Fruit fly (Drosophila melanogaster) whole organism, embryonic: ENCODE data around the gene CG13471.

ENCODE experiments used
- Blimp-1 ChIP-seq: fragments of 200-800 bp; sonication (Bioruptor generic); optimal IDR thresholded peaks from 3 replicates; lab custom pipeline; 2018; ENCODE audit warnings: missing biosample characterization, missing genetic modification characterization, mild to moderate bottlenecking, moderate library complexity, missing genetic modification reagents
- CG10654 ChIP-seq: fragments of 200-800 bp; sonication (Bioruptor generic); optimal IDR thresholded peaks from 2 replicates; lab custom pipeline; 2016; ENCODE audit warnings: missing biosample characterization, missing genetic modification characterization
- CG13894 ChIP-seq: fragments of 200-800 bp; sonication (Bioruptor generic); optimal IDR thresholded peaks from 3 replicates; lab custom pipeline; 2018; ENCODE audit warnings: missing biosample characterization, mild to moderate bottlenecking, missing genetic modification characterization, moderate library complexity
- CG14050 ChIP-seq: fragments of 200-800 bp; sonication (Bioruptor generic); IDR thresholded peaks from 3 replicates; pipeline ENCODE4 v1.3.6; 2022; ENCODE audit warnings: missing biosample characterization, missing genetic modification characterization
- CG15601 ChIP-seq: fragments of 200-800 bp; sonication (Bioruptor generic); optimal IDR thresholded peaks from 3 replicates; lab custom pipeline; 2019; ENCODE audit warnings: missing biosample characterization, mild to moderate bottlenecking, missing genetic modification characterization, moderate library complexity
- CG17186 ChIP-seq: fragments of 200-800 bp; sonication (Bioruptor generic); optimal IDR thresholded peaks from 3 replicates; lab custom pipeline; 2017; ENCODE audit warnings: missing biosample characterization, missing genetic modification reagents, missing genetic modification characterization
- CG17568 ChIP-seq: fragments of 200-800 bp; sonication (Bioruptor generic); optimal IDR thresholded peaks from 2 replicates; lab custom pipeline; 2018; ENCODE audit warnings: missing biosample characterization, mild to moderate bottlenecking, missing genetic modification characterization, moderate library complexity
- CG18619 ChIP-seq: fragments of 200-800 bp; sonication (Bioruptor generic); optimal IDR thresholded peaks from 3 replicates; lab custom pipeline; 2017; ENCODE audit warnings: missing biosample characterization, mild to moderate bottlenecking, missing genetic modification characterization
- CG2202 ChIP-seq: fragments of 200-800 bp; sonication (Bioruptor generic); optimal IDR thresholded peaks from 2 replicates; lab custom pipeline; 2018; ENCODE audit warnings: missing biosample characterization, mild to moderate bottlenecking, missing genetic modification characterization
- CG30020 ChIP-seq: fragments of 200-800 bp; optimal IDR thresholded peaks from 2 replicates; lab custom pipeline; 2019; ENCODE audit warnings: missing biosample characterization, mild to moderate bottlenecking, missing genetic modification characterization, moderate library complexity
- CG3065 ChIP-seq: fragments of 200-800 bp; sonication (Bioruptor generic); optimal IDR thresholded peaks from 2 replicates; lab custom pipeline; 2016; ENCODE audit warnings: missing biosample characterization, missing genetic modification characterization
- CG32532 ChIP-seq: fragments of 200-800 bp; sonication (Bioruptor generic); IDR thresholded peaks from 2 replicates; pipeline ENCODE4 v1.3.6; 2022; ENCODE audit warnings: missing biosample characterization, missing genetic modification characterization
- CG32772 ChIP-seq: fragments of 200-800 bp; sonication (Bioruptor generic); IDR thresholded peaks from 2 replicates; pipeline ENCODE4 v1.3.6; 2022; ENCODE audit warnings: missing biosample characterization, missing genetic modification characterization
- CG33557 ChIP-seq: fragments of 200-800 bp; sonication (Bioruptor generic); optimal IDR thresholded peaks from 2 replicates; lab custom pipeline; 2019; ENCODE audit warnings: missing biosample characterization, mild to moderate bottlenecking, missing genetic modification characterization, moderate library complexity
- CG3847 ChIP-seq: fragments of 200-800 bp; sonication (Bioruptor generic); IDR thresholded peaks from 2 replicates; pipeline ENCODE4 v1.3.6; 2022; ENCODE audit warnings: missing biosample characterization, missing genetic modification characterization
- CG42726 ChIP-seq: fragments of 200-800 bp; sonication (Bioruptor generic); IDR thresholded peaks from 2 replicates; pipeline ENCODE4 v1.3.6; 2022; ENCODE audit warnings: missing biosample characterization, missing genetic modification characterization; ENCODE audit not compliant: partially characterized antibody
- CG4360 ChIP-seq: fragments of 200-800 bp; sonication (Bioruptor generic); IDR thresholded peaks from 2 replicates; pipeline ENCODE4 v1.3.6; 2022; ENCODE audit warnings: missing biosample characterization, missing genetic modification characterization
- CG8924 ChIP-seq: fragments of 200-800 bp; optimal IDR thresholded peaks from 3 replicates; lab custom pipeline; 2019; ENCODE audit warnings: missing biosample characterization, mild to moderate bottlenecking, missing genetic modification characterization, moderate library complexity
- CG8944 ChIP-seq: fragments of 200-800 bp; sonication (Bioruptor generic); optimal IDR thresholded peaks from 3 replicates; lab custom pipeline; 2016; ENCODE audit warnings: missing biosample characterization, missing genetic modification characterization
- CG9797 ChIP-seq: fragments of 200-800 bp; sonication (Bioruptor generic); optimal IDR thresholded peaks from 3 replicates; lab custom pipeline; 2018; ENCODE audit warnings: missing biosample characterization, mild to moderate bottlenecking, missing genetic modification characterization
- Eip74EF ChIP-seq, 2 experiments: fragments of 200-800 bp in 1 of 2; fragments of >200 bp in 1 of 2; sonication (Bioruptor generic) in 1 of 2; optimal IDR thresholded peaks; 2 replicates each; lab custom pipeline; 2017 to 2019; ENCODE audit warnings: missing biosample characterization in 2 of 2, missing genetic modification characterization in 2 of 2, mild to moderate bottlenecking in 1 of 2, moderate library complexity in 1 of 2
- HHEX ChIP-seq: fragments of 200-800 bp; sonication (Bioruptor generic); optimal IDR thresholded peaks from 3 replicates; lab custom pipeline; 2017; ENCODE audit warnings: missing biosample characterization, mild to moderate bottlenecking, missing genetic modification characterization, missing genetic modification reagents
- HLHmδ ChIP-seq: fragments of 200-800 bp; sonication (Bioruptor generic); optimal IDR thresholded peaks from 2 replicates; lab custom pipeline; 2018; ENCODE audit warnings: missing biosample characterization, mild to moderate bottlenecking, missing genetic modification characterization, moderate library complexity
- Hey ChIP-seq: fragments of 200-800 bp; sonication (Bioruptor generic); optimal IDR thresholded peaks from 3 replicates; lab custom pipeline; 2018; ENCODE audit warnings: missing biosample characterization, mild to moderate bottlenecking, missing genetic modification characterization
- Hsf ChIP-seq: fragments of 200-800 bp; sonication (Bioruptor generic); optimal IDR thresholded peaks from 3 replicates; lab custom pipeline; 2016; ENCODE audit warnings: missing biosample characterization, missing genetic modification characterization
- Sox102F ChIP-seq: fragments of 200-800 bp; sonication (Bioruptor generic); optimal IDR thresholded peaks from 2 replicates; lab custom pipeline; 2018; ENCODE audit warnings: missing biosample characterization, mild to moderate bottlenecking, missing genetic modification characterization, moderate library complexity
- Sry-δ ChIP-seq: fragments of 200-800 bp; sonication (Bioruptor generic); optimal IDR thresholded peaks from 2 replicates; lab custom pipeline; 2016; ENCODE audit warnings: missing biosample characterization, missing genetic modification characterization
- Tbp ChIP-seq: fragments of >200 bp; optimal IDR thresholded peaks from 2 replicates; lab custom pipeline; 2018; ENCODE audit warnings: missing biosample characterization, missing genetic modification characterization
- bab2 ChIP-seq: fragments of 200-800 bp; sonication (Bioruptor generic); optimal IDR thresholded peaks from 2 replicates; lab custom pipeline; 2016; ENCODE audit warnings: missing biosample characterization, missing genetic modification characterization
- bbx ChIP-seq: fragments of 200-800 bp; sonication (Bioruptor generic); IDR thresholded peaks from 2 replicates; pipeline ENCODE4 v1.3.6; 2022; ENCODE audit warnings: missing biosample characterization, missing genetic modification characterization; ENCODE audit not compliant: partially characterized antibody
- bsh ChIP-seq, 2 experiments: fragments of 200-800 bp; sonication (Bioruptor generic); optimal IDR thresholded peaks; 2 replicates each; lab custom pipeline; 2017 to 2018; ENCODE audit warnings: mild to moderate bottlenecking in 2 of 2, missing biosample characterization in 2 of 2, missing genetic modification characterization in 2 of 2, moderate library complexity in 1 of 2
- btn ChIP-seq: fragments of 200-800 bp; sonication (Bioruptor generic); optimal IDR thresholded peaks from 2 replicates; lab custom pipeline; 2016; ENCODE audit warnings: missing biosample characterization, missing genetic modification characterization
- da ChIP-seq: fragments of 200-800 bp; sonication (Bioruptor generic); optimal IDR thresholded peaks from 2 replicates; lab custom pipeline; 2016; ENCODE audit warnings: missing biosample characterization, missing genetic modification characterization
- fd3F ChIP-seq: fragments of 200-800 bp; sonication (Bioruptor generic); optimal IDR thresholded peaks from 2 replicates; lab custom pipeline; 2018; ENCODE audit warnings: missing biosample characterization, mild to moderate bottlenecking, missing genetic modification characterization, moderate library complexity
- fd64A ChIP-seq: fragments of 200-800 bp; sonication (Bioruptor generic); optimal IDR thresholded peaks from 3 replicates; lab custom pipeline; 2018; ENCODE audit warnings: missing biosample characterization, mild to moderate bottlenecking, missing genetic modification characterization
- grau ChIP-seq: fragments of 200-800 bp; optimal IDR thresholded peaks from 3 replicates; lab custom pipeline; 2019; ENCODE audit warnings: missing biosample characterization, mild to moderate bottlenecking, missing genetic modification characterization, moderate library complexity
- kay ChIP-seq: fragments of 200-800 bp; sonication (Bioruptor generic); optimal IDR thresholded peaks from 2 replicates; lab custom pipeline; 2016; ENCODE audit warnings: missing biosample characterization, missing genetic modification characterization
- luna ChIP-seq: fragments of 200-800 bp; sonication (Bioruptor generic); optimal IDR thresholded peaks from 2 replicates; lab custom pipeline; 2016; ENCODE audit warnings: missing biosample characterization, missing genetic modification characterization
- mirr ChIP-seq: fragments of 200-800 bp; sonication (Bioruptor generic); optimal IDR thresholded peaks from 3 replicates; lab custom pipeline; 2018; ENCODE audit warnings: missing biosample characterization, mild to moderate bottlenecking, missing genetic modification characterization
- nau ChIP-seq: fragments of 200-800 bp; sonication (Bioruptor generic); optimal IDR thresholded peaks from 3 replicates; lab custom pipeline; 2017; ENCODE audit warnings: missing biosample characterization, mild to moderate bottlenecking, missing genetic modification characterization, missing genetic modification reagents
- org-1 ChIP-seq: fragments of 200-800 bp; sonication (Bioruptor generic); optimal IDR thresholded peaks from 2 replicates; lab custom pipeline; 2017; ENCODE audit warnings: missing biosample characterization, missing genetic modification characterization
- peb ChIP-seq: fragments of 200-800 bp; sonication (Bioruptor generic); IDR thresholded peaks from 2 replicates; pipeline ENCODE4 v1.3.6; 2022; ENCODE audit warnings: missing biosample characterization, missing genetic modification characterization
- phol ChIP-seq: fragments of 200-800 bp; sonication (Bioruptor generic); optimal IDR thresholded peaks from 3 replicates; lab custom pipeline; 2018; ENCODE audit warnings: missing biosample characterization, mild to moderate bottlenecking, missing genetic modification characterization, moderate library complexity
- salm ChIP-seq: fragments of 200-800 bp; sonication (Bioruptor generic); optimal IDR thresholded peaks from 2 replicates; lab custom pipeline; 2018; ENCODE audit warnings: missing biosample characterization, mild to moderate bottlenecking, missing genetic modification characterization
- sima ChIP-seq: fragments of 200-800 bp; sonication (Bioruptor generic); optimal IDR thresholded peaks from 2 replicates; lab custom pipeline; 2016; ENCODE audit warnings: missing biosample characterization, missing genetic modification characterization
- stwl ChIP-seq: fragments of 200-800 bp; sonication (Bioruptor generic); optimal IDR thresholded peaks from 3 replicates; lab custom pipeline; 2018; ENCODE audit warnings: missing biosample characterization, mild to moderate bottlenecking, missing genetic modification characterization, moderate library complexity
- tna ChIP-seq: fragments of 200-800 bp; sonication (Bioruptor generic); IDR thresholded peaks from 2 replicates; pipeline ENCODE4 v1.3.6; 2022; ENCODE audit warnings: missing biosample characterization, missing genetic modification characterization; ENCODE audit not compliant: partially characterized antibody
- trh ChIP-seq: fragments of 200-800 bp; sonication (Bioruptor generic); optimal IDR thresholded peaks from 2 replicates; lab custom pipeline; 2016; ENCODE audit warnings: missing biosample characterization, missing genetic modification characterization
- tup ChIP-seq: fragments of 200-800 bp; sonication (Bioruptor generic); optimal IDR thresholded peaks from 2 replicates; lab custom pipeline; 2016; ENCODE audit warnings: missing biosample characterization, mild to moderate bottlenecking, missing genetic modification characterization, moderate library complexity
- unpg ChIP-seq: fragments of 200-800 bp; sonication (Bioruptor generic); optimal IDR thresholded peaks from 3 replicates; lab custom pipeline; 2018; ENCODE audit warnings: missing biosample characterization, mild to moderate bottlenecking, missing genetic modification characterization, moderate library complexity

CG13471 gene

DNA sequence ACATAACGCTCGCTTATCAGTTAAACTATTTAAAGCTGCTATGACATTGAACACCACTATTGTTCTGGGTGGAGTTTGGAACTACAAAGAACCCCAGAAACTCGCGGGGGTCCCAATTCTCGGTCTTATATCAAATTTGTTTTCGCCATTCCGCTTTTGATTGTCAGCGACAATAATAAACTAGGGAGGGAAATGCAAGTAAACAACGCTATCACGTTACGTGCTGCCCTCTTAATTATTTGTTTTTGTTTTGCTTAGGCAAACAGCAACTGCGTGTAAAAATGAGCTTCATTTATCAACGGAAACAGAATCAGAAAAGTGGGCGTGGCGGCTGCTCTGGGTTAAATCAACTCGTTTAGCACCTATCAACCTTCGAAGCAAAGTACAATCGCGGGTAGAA lies 46.9 kb upstream of the CG13471 start (continued):
- TF ChIP-seq CG8944 (GFP tag; lab: Kevin White, UChicago): no peak
- TF ChIP-seq CG3847 (GFP tag; lab: Robert Waterston, UW): no peak
- no peak for TF ChIP-seq trh (GFP tag; lab: Kevin White, UChicago)
- TF ChIP-seq fd3F (GFP tag; lab: Kevin White, UChicago): no peak
- peak; percentile 49 for TF ChIP-seq HLHmδ (GFP tag; lab: Kevin White, UChicago)
- peak; percentile 38 for TF ChIP-seq mirr (GFP tag; lab: Kevin White, UChicago)
- TF ChIP-seq sima (GFP tag; lab: Kevin White, UChicago): peak; percentile 6
- peak; percentile 31 for TF ChIP-seq bab2 (GFP tag; lab: Kevin White, UChicago)
- peak; percentile 28 for TF ChIP-seq CG10654 (GFP tag; lab: Kevin White, UChicago)
- peak; percentile 0 for TF ChIP-seq grau
- TF ChIP-seq phol (tag; lab: Kevin White, UChicago): no peak
- no peak for TF ChIP-seq Hsf
- no peak for TF ChIP-seq peb (GFP tag; lab: Robert Waterston, UW)
- TF ChIP-seq CG32772: no peak
- no peak for TF ChIP-seq CG13894 (tag; lab: Kevin White, UChicago)
- peak; percentile 32 for TF ChIP-seq org-1 (GFP tag; lab: Kevin White, UChicago)
- TF ChIP-seq tup: peak; percentile 18
- TF ChIP-seq Tbp (GFP tag; lab: Kevin White, UChicago): no peak
- peak; percentile 9; the same call in 1 of the 2 replicates for TF ChIP-seq CG32532
- no peak for TF ChIP-seq Sry-δ (GFP tag; lab: Kevin White, UChicago)
- peak; percentile 20 for TF ChIP-seq Blimp-1 (GFP tag; lab: Kevin White, UChicago)
- peak; percentile 66 for TF ChIP-seq CG15601
- TF ChIP-seq bbx (GFP tag; lab: Robert Waterston, UW): no peak
- TF ChIP-seq stwl (tag; lab: Kevin White, UChicago): no peak
- no peak for TF ChIP-seq luna
- no peak for TF ChIP-seq CG14050 (GFP tag; lab: Robert Waterston, UW)
- TF ChIP-seq fd64A: peak; percentile 55
- peak; percentile 68 for TF ChIP-seq CG17568 (GFP tag; lab: Kevin White, UChicago)
- peak; percentile 51 for TF ChIP-seq btn (GFP tag; lab: Kevin White, UChicago)
- peak; percentile 29 for TF ChIP-seq CG3065
- peak; percentile 34 for TF ChIP-seq Sox102F (GFP tag; lab: Kevin White, UChicago)
- no peak for TF ChIP-seq CG30020
- TF ChIP-seq CG9797: no peak
- TF ChIP-seq HHEX: peak; percentile 40
- peak in 1 of 2 experiments; percentile 62 for TF ChIP-seq bsh (GFP tag; optimal IDR thresholded peaks at IDR 0.05; lab: Kevin White, UChicago)
- no peak for TF ChIP-seq tna (GFP tag; lab: Robert Waterston, UW)
- peak; percentile 56; the same call in 1 of the 2 replicates for TF ChIP-seq CG4360
- no peak for TF ChIP-seq nau (GFP tag; lab: Kevin White, UChicago)
- TF ChIP-seq kay (GFP tag; lab: Kevin White, UChicago): peak; percentile 5
- peak; percentile 4 for TF ChIP-seq CG8924 (tag; lab: Kevin White, UChicago)
- TF ChIP-seq CG33557 (GFP tag; lab: Kevin White, UChicago): peak; percentile 41
- TF ChIP-seq CG42726 (GFP tag; lab: Robert Waterston, UW): no peak
- TF ChIP-seq salm (tag; lab: Kevin White, UChicago): no peak
- peak; percentile 45 for TF ChIP-seq CG18619 (GFP tag; lab: Kevin White, UChicago)
- TF ChIP-seq CG17186 (GFP tag; lab: Kevin White, UChicago): peak; percentile 34
- TF ChIP-seq da (GFP tag; lab: Kevin White, UChicago): no peak
- TF ChIP-seq CG2202 (tag; lab: Kevin White, UChicago): peak; percentile 59
- TF ChIP-seq unpg (GFP tag; lab: Kevin White, UChicago): peak; percentile 23
- no peak for TF ChIP-seq Eip74EF (GFP tag; optimal IDR thresholded peaks at IDR 0.05; lab: Kevin White, UChicago)
- peak; percentile 38 for TF ChIP-seq Hey (tag; lab: Kevin White, UChicago)
